Fruit fly (Drosophila melanogaster) whole organism, wandering third instar larva: ENCODE data around the gene CG11977.

ENCODE experiments used
- Hnf4 ChIP-seq: fragments of 200-800 bp; sonication (Bioruptor generic); optimal IDR thresholded peaks from 2 replicates; lab custom pipeline; 2016; ENCODE audit warnings: missing biosample characterization, mild to moderate bottlenecking, missing genetic modification characterization
- Myc ChIP-seq: fragments of >200 bp; optimal IDR thresholded peaks from 2 replicates; lab custom pipeline; 2017
- rgr ChIP-seq: fragments of 200-800 bp; sonication (Bioruptor generic); optimal IDR thresholded peaks from 3 replicates; lab custom pipeline; 2016; ENCODE audit warnings: missing biosample characterization, mild to moderate bottlenecking, missing genetic modification characterization
- sage ChIP-seq: fragments of 200-800 bp; sonication (Bioruptor generic); optimal IDR thresholded peaks from 2 replicates; lab custom pipeline; 2016; ENCODE audit warnings: missing biosample characterization, mild to moderate bottlenecking, missing genetic modification characterization

dm6 chr3R:8959153-8959552, 38.3 kb upstream of the CG11977 start:
- no peak for TF ChIP-seq sage
- TF ChIP-seq rgr (GFP tag; lab: Kevin White, UChicago): no peak
- TF ChIP-seq Hnf4 (GFP tag; lab: Kevin White, UChicago): no peak
- TF ChIP-seq Myc (lab: Kevin White, UChicago): no peak
